Worm (Caenorhabditis elegans): ENCODE results near the gene clec-123.
A peak's percentile ranks its signal among the peaks of the same experiment; 100 is the strongest.

- no peak for TF ChIP-seq ref-1 (GFP tag; conservative IDR thresholded peaks at IDR 0.05)
- no peak for TF ChIP-seq ztf-23 (GFP tag; IDR thresholded peaks at IDR 0.05)
- TF ChIP-seq T22C8.4 (GFP tag; IDR thresholded peaks at IDR 0.05) = no peak
- no peak for TF ChIP-seq ztf-29 (GFP tag; IDR thresholded peaks at IDR 0.05)
- TF ChIP-seq tab-1 (GFP tag; IDR thresholded peaks at IDR 0.05) = 0 out of 2 replicates have a peak, but pooled peaks have one; percentile 47
These were observed 5.9 kb upstream of the clec-123 start for ce11 chrII:3108101-3108500.
